Fruit fly (Drosophila melanogaster) whole organism, embryonic: Measurements from ENCODE around the gene CG17803.

Experiments
- Atf-2 ChIP-seq: fragments of 200-800 bp; sonication (Bioruptor generic); optimal IDR thresholded peaks from 2 replicates; lab custom pipeline; 2016; ENCODE audit warnings: missing biosample characterization, missing genetic modification characterization
- BEAF-32 ChIP-seq: fragments of 200-800 bp; sonication (Bioruptor generic); optimal IDR thresholded peaks from 3 replicates; lab custom pipeline; 2017; ENCODE audit warnings: missing biosample characterization, missing genetic modification characterization, mild to moderate bottlenecking, moderate library complexity, missing genetic modification reagents
- CG10979 ChIP-seq: fragments of 200-800 bp; sonication (Bioruptor generic); optimal IDR thresholded peaks from 2 replicates; lab custom pipeline; 2018; ENCODE audit warnings: missing biosample characterization, mild to moderate bottlenecking, missing genetic modification characterization, moderate library complexity
- CG12299 ChIP-seq: fragments of 200-800 bp; sonication (Bioruptor generic); optimal IDR thresholded peaks from 2 replicates; lab custom pipeline; 2018; ENCODE audit warnings: missing biosample characterization, mild to moderate bottlenecking, missing genetic modification characterization
- CG12769 ChIP-seq: fragments of 200-800 bp; sonication (Bioruptor generic); optimal IDR thresholded peaks from 2 replicates; lab custom pipeline; 2019; ENCODE audit warnings: missing biosample characterization, mild to moderate bottlenecking, missing genetic modification characterization, moderate library complexity
- CG14014 ChIP-seq: fragments of 200-800 bp; sonication (Bioruptor generic); IDR thresholded peaks from 2 replicates; pipeline ENCODE4 v1.3.6; 2022; ENCODE audit warnings: missing biosample characterization, missing genetic modification characterization
- CG14965 ChIP-seq: fragments of 200-800 bp; sonication (Bioruptor generic); optimal IDR thresholded peaks from 2 replicates; lab custom pipeline; 2016; ENCODE audit warnings: missing biosample characterization, missing genetic modification characterization, borderline replicate concordance
- CG15696 ChIP-seq: fragments of 200-800 bp; sonication (Bioruptor generic); optimal IDR thresholded peaks from 2 replicates; lab custom pipeline; 2019; ENCODE audit warnings: missing biosample characterization, mild to moderate bottlenecking, missing genetic modification characterization, moderate library complexity
- CG16815 ChIP-seq: fragments of 200-800 bp; sonication (Bioruptor generic); optimal IDR thresholded peaks from 3 replicates; lab custom pipeline; 2017; ENCODE audit warnings: missing biosample characterization, mild to moderate bottlenecking, missing genetic modification characterization
- CG17802 ChIP-seq: fragments of 200-800 bp; sonication (Bioruptor generic); optimal IDR thresholded peaks from 2 replicates; lab custom pipeline; 2018; ENCODE audit warnings: missing biosample characterization, mild to moderate bottlenecking, missing genetic modification characterization, moderate library complexity
- CG3163 ChIP-seq: fragments of 200-800 bp; sonication (Bioruptor generic); optimal IDR thresholded peaks from 3 replicates; lab custom pipeline; 2016; ENCODE audit warnings: missing biosample characterization, missing genetic modification characterization
- CG33557 ChIP-seq: fragments of 200-800 bp; sonication (Bioruptor generic); optimal IDR thresholded peaks from 2 replicates; lab custom pipeline; 2019; ENCODE audit warnings: missing biosample characterization, mild to moderate bottlenecking, missing genetic modification characterization, moderate library complexity
- CG3726 ChIP-seq: fragments of 200-800 bp; sonication (Bioruptor generic); IDR thresholded peaks from 3 replicates; pipeline ENCODE4, ENCODE4 v1.3.6; 2022; ENCODE audit warnings: missing biosample characterization, missing genetic modification characterization
- CG42726 ChIP-seq: fragments of 200-800 bp; sonication (Bioruptor generic); IDR thresholded peaks from 2 replicates; pipeline ENCODE4 v1.3.6; 2022; ENCODE audit warnings: missing biosample characterization, missing genetic modification characterization; ENCODE audit not compliant: partially characterized antibody
- CG5180 ChIP-seq: fragments of 200-800 bp; sonication (Bioruptor generic); optimal IDR thresholded peaks from 3 replicates; lab custom pipeline; 2017; ENCODE audit warnings: missing biosample characterization, missing genetic modification characterization, mild to moderate bottlenecking, moderate library complexity, missing genetic modification reagents
- CG6689 ChIP-seq: fragments of 200-800 bp; sonication (Bioruptor generic); IDR thresholded peaks from 2 replicates; pipeline ENCODE4 v1.3.6; 2022; ENCODE audit warnings: missing biosample characterization, missing genetic modification characterization
- CG6854 ChIP-seq: fragments of 200-800 bp; sonication (Bioruptor generic); optimal IDR thresholded peaks from 3 replicates; lab custom pipeline; 2017; ENCODE audit warnings: missing biosample characterization, mild to moderate bottlenecking, missing genetic modification characterization
- CG7839 ChIP-seq: fragments of 200-800 bp; sonication (Bioruptor generic); optimal IDR thresholded peaks from 3 replicates; lab custom pipeline; 2018; ENCODE audit warnings: missing biosample characterization, mild to moderate bottlenecking, missing genetic modification characterization, moderate library complexity
- CG9727 ChIP-seq: fragments of 200-800 bp; sonication (Bioruptor generic); optimal IDR thresholded peaks from 3 replicates; lab custom pipeline; 2017; ENCODE audit warnings: missing biosample characterization, mild to moderate bottlenecking, missing genetic modification characterization
- Chrac-16 ChIP-seq: fragments of 200-800 bp; sonication (Bioruptor generic); optimal IDR thresholded peaks from 3 replicates; lab custom pipeline; 2016; ENCODE audit warnings: missing biosample characterization, missing genetic modification characterization
- CrebB ChIP-seq: fragments of 200-800 bp; sonication (Bioruptor generic); optimal IDR thresholded peaks from 3 replicates; lab custom pipeline; 2018; ENCODE audit warnings: missing biosample characterization, mild to moderate bottlenecking, missing genetic modification characterization
- D19B ChIP-seq: fragments of 200-800 bp; sonication (Bioruptor generic); optimal IDR thresholded peaks from 2 replicates; lab custom pipeline; 2017; ENCODE audit warnings: missing biosample characterization, mild to moderate bottlenecking, missing genetic modification characterization
- Dref ChIP-seq: fragments of 200-800 bp; sonication (Bioruptor generic); IDR thresholded peaks from 2 replicates; pipeline ENCODE4 v1.3.6; 2022; ENCODE audit warnings: missing biosample characterization, missing genetic modification characterization
- E2f2 ChIP-seq: fragments of 200-800 bp; sonication (Bioruptor generic); IDR thresholded peaks from 2 replicates; pipeline ENCODE4 v1.3.6; 2022; ENCODE audit warnings: missing biosample characterization, missing genetic modification characterization
- Fer3 ChIP-seq: fragments of 200-800 bp; sonication (Bioruptor generic); optimal IDR thresholded peaks from 2 replicates; lab custom pipeline; 2018; ENCODE audit warnings: missing biosample characterization, mild to moderate bottlenecking, missing genetic modification characterization, moderate library complexity
- Gug ChIP-seq: fragments of 200-800 bp; sonication (Bioruptor generic); IDR thresholded peaks from 4 replicates; pipeline ENCODE4 v1.3.6; 2022; ENCODE audit warnings: missing biosample characterization, missing genetic modification characterization
- Hr39 ChIP-seq: fragments of >200 bp; optimal IDR thresholded peaks from 2 replicates; lab custom pipeline; 2017
- Med ChIP-seq: fragments of 200-800 bp; sonication (Bioruptor generic); peaks from one replicate; lab custom pipeline; 2016; ENCODE audit warnings: missing biosample characterization, missing genetic modification characterization, mild to moderate bottlenecking, inconsistent platforms, moderate library complexity
- Mrtf ChIP-seq: fragments of 200-800 bp; sonication (Bioruptor generic); IDR thresholded peaks from 3 replicates; pipeline ENCODE4 v1.3.6; 2022; ENCODE audit warnings: missing biosample characterization, missing genetic modification characterization
- NC2α ChIP-seq: fragments of 200-800 bp; sonication (Bioruptor generic); optimal IDR thresholded peaks from 2 replicates; lab custom pipeline; 2016; ENCODE audit warnings: missing biosample characterization, missing genetic modification characterization
- Nf-YC ChIP-seq: fragments of 200-800 bp; optimal IDR thresholded peaks from 3 replicates; lab custom pipeline; 2019; ENCODE audit warnings: missing biosample characterization, mild to moderate bottlenecking, missing genetic modification characterization, moderate library complexity
- Oaz ChIP-seq: fragments of 200-800 bp; sonication (Bioruptor generic); IDR thresholded peaks from 2 replicates; pipeline ENCODE4 v1.3.6; 2022; ENCODE audit warnings: missing biosample characterization, missing genetic modification characterization
- Opbp ChIP-seq: fragments of 200-800 bp; sonication (Bioruptor generic); IDR thresholded peaks from 3 replicates; pipeline ENCODE4 v1.3.6; 2022; ENCODE audit warnings: missing biosample characterization, missing genetic modification characterization; ENCODE audit not compliant: partially characterized antibody
- Sox100B ChIP-seq: fragments of 200-800 bp; sonication (Bioruptor generic); optimal IDR thresholded peaks from 3 replicates; lab custom pipeline; 2018; ENCODE audit warnings: missing biosample characterization, mild to moderate bottlenecking, missing genetic modification characterization
- Sry-δ ChIP-seq: fragments of 200-800 bp; sonication (Bioruptor generic); optimal IDR thresholded peaks from 2 replicates; lab custom pipeline; 2016; ENCODE audit warnings: missing biosample characterization, missing genetic modification characterization
- bab2 ChIP-seq: fragments of 200-800 bp; sonication (Bioruptor generic); optimal IDR thresholded peaks from 2 replicates; lab custom pipeline; 2016; ENCODE audit warnings: missing biosample characterization, missing genetic modification characterization
- gcm2 ChIP-seq: fragments of 200-800 bp; sonication (Bioruptor generic); optimal IDR thresholded peaks from 2 replicates; lab custom pipeline; 2016; ENCODE audit warnings: missing biosample characterization, missing genetic modification characterization
- kay ChIP-seq: fragments of 200-800 bp; sonication (Bioruptor generic); optimal IDR thresholded peaks from 2 replicates; lab custom pipeline; 2016; ENCODE audit warnings: missing biosample characterization, missing genetic modification characterization
- kni ChIP-seq: fragments of 200-800 bp; sonication (Bioruptor generic); optimal IDR thresholded peaks from 3 replicates; lab custom pipeline; 2017; ENCODE audit warnings: mild to moderate bottlenecking, missing biosample characterization, missing genetic modification reagents, missing genetic modification characterization
- lab ChIP-seq: fragments of 200-800 bp; sonication (Bioruptor generic); optimal IDR thresholded peaks from 3 replicates; lab custom pipeline; 2017; ENCODE audit warnings: missing biosample characterization, missing genetic modification characterization, mild to moderate bottlenecking, moderate library complexity, missing genetic modification reagents
- p53 ChIP-seq: fragments of 200-800 bp; sonication (Bioruptor generic); optimal IDR thresholded peaks from 2 replicates; lab custom pipeline; 2016; ENCODE audit warnings: missing biosample characterization, missing genetic modification characterization
- pb ChIP-seq: fragments of 200-800 bp; sonication (Bioruptor generic); optimal IDR thresholded peaks from 3 replicates; lab custom pipeline; 2016; ENCODE audit warnings: missing biosample characterization, missing genetic modification characterization
- peb ChIP-seq: fragments of 200-800 bp; sonication (Bioruptor generic); IDR thresholded peaks from 2 replicates; pipeline ENCODE4 v1.3.6; 2022; ENCODE audit warnings: missing biosample characterization, missing genetic modification characterization
- pita ChIP-seq: fragments of 200-800 bp; sonication (Bioruptor generic); optimal IDR thresholded peaks from 2 replicates; lab custom pipeline; 2017; ENCODE audit warnings: missing biosample characterization, mild to moderate bottlenecking, missing genetic modification characterization
- run ChIP-seq: fragments of 200-800 bp; sonication (Bioruptor generic); optimal IDR thresholded peaks from 3 replicates; lab custom pipeline; 2018; ENCODE audit warnings: missing biosample characterization, mild to moderate bottlenecking, missing genetic modification characterization
- sima ChIP-seq: fragments of 200-800 bp; sonication (Bioruptor generic); optimal IDR thresholded peaks from 2 replicates; lab custom pipeline; 2016; ENCODE audit warnings: missing biosample characterization, missing genetic modification characterization
- sisA ChIP-seq: fragments of 200-800 bp; sonication (Bioruptor generic); IDR thresholded peaks from 2 replicates; pipeline ENCODE4 v1.3.6; 2022; ENCODE audit warnings: missing biosample characterization, missing genetic modification characterization
- tgo ChIP-seq: fragments of 200-800 bp; sonication (Bioruptor generic); IDR thresholded peaks from 3 replicates; pipeline ENCODE4 v1.3.6; 2022; ENCODE audit warnings: missing biosample characterization, missing genetic modification characterization
- vnd ChIP-seq: fragments of 200-800 bp; sonication (Bioruptor generic); IDR thresholded peaks from 3 replicates; pipeline ENCODE4 v1.3.6; 2022; ENCODE audit warnings: missing biosample characterization, missing genetic modification characterization; ENCODE audit not compliant: partially characterized antibody
- yki ChIP-seq: fragments of >200 bp; optimal IDR thresholded peaks from 3 replicates; lab custom pipeline; 2018
- zen ChIP-seq: fragments of 200-800 bp; sonication (Bioruptor generic); optimal IDR thresholded peaks from 3 replicates; lab custom pipeline; 2018; ENCODE audit warnings: missing biosample characterization, mild to moderate bottlenecking, missing genetic modification characterization, moderate library complexity
- zf30C ChIP-seq: fragments of 200-800 bp; sonication (Bioruptor generic); optimal IDR thresholded peaks from 3 replicates; lab custom pipeline; 2018; ENCODE audit warnings: missing biosample characterization, mild to moderate bottlenecking, missing genetic modification characterization

CG17803 gene

DNA sequence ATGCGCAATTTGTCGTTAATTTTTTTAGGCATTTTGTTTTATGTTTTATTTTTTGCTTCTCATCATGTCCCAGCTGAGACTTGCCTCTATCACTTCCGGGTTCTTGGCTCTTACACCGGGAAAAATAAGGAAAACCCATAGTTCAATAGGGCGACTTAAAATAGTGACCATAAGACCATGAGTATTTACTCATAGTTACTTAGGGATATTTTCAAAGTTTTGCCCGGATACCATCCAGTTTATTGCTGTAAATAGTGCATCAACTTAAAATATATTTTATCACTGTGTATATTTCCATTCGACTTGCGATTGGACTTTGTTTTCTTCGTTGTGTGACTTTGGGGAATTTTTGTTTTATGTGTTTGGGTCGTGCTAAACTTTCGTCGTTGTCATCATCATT lies 17.5 kb upstream of the CG17803 start (continued):
- TF ChIP-seq lab (GFP tag; lab: Kevin White, UChicago): peak; percentile 50
- no peak for TF ChIP-seq Oaz (GFP tag; lab: Robert Waterston, UW)
- no peak for TF ChIP-seq CrebB (tag; lab: Kevin White, UChicago)
- no peak for TF ChIP-seq Chrac-16 (GFP tag; lab: Kevin White, UChicago)
- TF ChIP-seq CG3163: no peak
- TF ChIP-seq CG12769: peak; percentile 55
- no peak for TF ChIP-seq Sry-δ (GFP tag; lab: Kevin White, UChicago)
- TF ChIP-seq CG5180 (GFP tag; lab: Kevin White, UChicago): no peak
- TF ChIP-seq CG33557 (GFP tag; lab: Kevin White, UChicago): no peak
- no peak for TF ChIP-seq peb (GFP tag; lab: Robert Waterston, UW)
- TF ChIP-seq gcm2 (GFP tag; lab: Kevin White, UChicago): no peak
- no peak for TF ChIP-seq CG12299 (tag; lab: Kevin White, UChicago)
- no peak for TF ChIP-seq Fer3 (tag; lab: Kevin White, UChicago)
- TF ChIP-seq zf30C (GFP tag; lab: Kevin White, UChicago): no peak
- no peak for TF ChIP-seq Sox100B (GFP tag; lab: Kevin White, UChicago)
- TF ChIP-seq tgo: no peak
- no peak for TF ChIP-seq E2f2 (GFP tag; lab: Robert Waterston, UW)
- TF ChIP-seq CG42726: no peak
- TF ChIP-seq p53 (GFP tag; lab: Kevin White, UChicago): no peak
- no peak for TF ChIP-seq Dref (GFP tag; lab: Robert Waterston, UW)
- TF ChIP-seq zen (tag; lab: Kevin White, UChicago): no peak
- no peak for TF ChIP-seq run
- TF ChIP-seq CG9727 (GFP tag; lab: Kevin White, UChicago): no peak
- no peak for TF ChIP-seq Med (GFP tag; lab: Kevin White, UChicago)
- no peak for TF ChIP-seq pb (GFP tag; lab: Kevin White, UChicago)
- TF ChIP-seq CG3726 (GFP tag; lab: Robert Waterston, UW): no peak
- peak; percentile 19 for TF ChIP-seq CG7839 (tag; lab: Kevin White, UChicago)
- TF ChIP-seq kni (GFP tag; lab: Kevin White, UChicago): no peak
- no peak for TF ChIP-seq Opbp
- no peak for TF ChIP-seq kay (GFP tag; lab: Kevin White, UChicago)
- no peak for TF ChIP-seq sisA
- TF ChIP-seq Mrtf (GFP tag; lab: Robert Waterston, UW): no peak
- TF ChIP-seq pita (GFP tag; lab: Kevin White, UChicago): no peak
- no peak for TF ChIP-seq yki (lab: Kevin White, UChicago)
- TF ChIP-seq CG14965 (GFP tag; lab: Kevin White, UChicago): no peak
- TF ChIP-seq sima (GFP tag; lab: Kevin White, UChicago): no peak
- TF ChIP-seq D19B (GFP tag; lab: Kevin White, UChicago): no peak
- TF ChIP-seq BEAF-32 (GFP tag; lab: Kevin White, UChicago): no peak
- no peak for TF ChIP-seq Hr39 (lab: Kevin White, UChicago)
- TF ChIP-seq vnd: no peak
- TF ChIP-seq CG10979 (tag; lab: Kevin White, UChicago): no peak
- no peak for TF ChIP-seq CG14014
- TF ChIP-seq CG16815 (GFP tag; lab: Kevin White, UChicago): no peak
- 0 out of 2 replicates have a peak, but pooled peaks have one; percentile 10 for TF ChIP-seq CG6689 (GFP tag; lab: Robert Waterston, UW)
- no peak for TF ChIP-seq Atf-2
- no peak for TF ChIP-seq Nf-YC (tag; lab: Kevin White, UChicago)
- TF ChIP-seq bab2 (GFP tag; lab: Kevin White, UChicago): no peak
- no peak for TF ChIP-seq CG6854 (GFP tag; lab: Kevin White, UChicago)
- no peak for TF ChIP-seq Gug (GFP tag; lab: Robert Waterston, UW)
- TF ChIP-seq CG15696 (tag; lab: Kevin White, UChicago): no peak
- TF ChIP-seq NC2α: no peak
- no peak for TF ChIP-seq CG17802 (tag; lab: Kevin White, UChicago)
